Fruit fly (Drosophila melanogaster) whole organism, larva: ENCODE results near the gene CG1273.

ENCODE experiments used
- noc ChIP-seq: fragments of 200-800 bp; sonication (Bioruptor generic); optimal IDR thresholded peaks from 3 replicates; lab custom pipeline; 2019; ENCODE audit warnings: missing biosample characterization, mild to moderate bottlenecking, missing genetic modification characterization, moderate library complexity

Gene CG1273

dm6 chr3L:4307691-4308383 is 44.3 kb downstream of the CG1273 start, which contains the start of gene dyl:
Gene dyl (minus strand): TSS chr3L:4307718.
- TF ChIP-seq noc (tag; lab: Kevin White, UChicago) = no peak

dm6 chr3L:4310604-4311003 is 47.1 kb downstream of the CG1273 start:
- TF ChIP-seq noc (tag; lab: Kevin White, UChicago) = no peak

- no peak for TF ChIP-seq noc (tag; lab: Kevin White, UChicago)
Observed at dm6 chr3L:4313299-4313698, 49.8 kb downstream of the CG1273 start, which contains the start of gene Claspin. Gene Claspin (plus strand): TSS chr3L:4313483.

dm6 chr3L:4318677-4319580 is 55.4 kb downstream of the CG1273 start, which contains the start of gene PMP34:
Gene PMP34 (plus strand): TSS chr3L:4318755.
- TF ChIP-seq noc (tag; lab: Kevin White, UChicago) = no peak

- no peak for TF ChIP-seq noc (tag; lab: Kevin White, UChicago)
Observed at dm6 chr3L:4322032-4322617, 58.6 kb downstream of the CG1273 start, which contains the start of gene CG15014. Gene CG15014 (minus strand): TSS chr3L:4322259.
